Worm (Caenorhabditis elegans) whole organism, late embryonic: ENCODE results near the gene irld-9.
"Not testable (repeated sequence)": the region's sequence is repeated elsewhere in the genome, so short reads cannot be mapped to it uniquely, and the experiment has no call there.

Experiments used
- K02D7.2 ChIP-seq: sonication (generic microtip); optimal IDR thresholded peaks from 2 replicates; lab custom pipeline; 2017; ENCODE audit warnings: mild to moderate bottlenecking, missing genetic modification characterization, missing compliant biosample characterization
- ahr-1 ChIP-seq: sonication (generic microtip); optimal IDR thresholded peaks from 2 replicates; lab custom pipeline; 2016; ENCODE audit warnings: missing genetic modification characterization, missing compliant biosample characterization
- ama-1 ChIP-seq: fragments of 150-350 bp; optimal IDR thresholded peaks from 2 replicates; lab custom pipeline; 2014
- ceh-14 ChIP-seq: sonication (generic microtip); optimal IDR thresholded peaks from 2 replicates; lab custom pipeline; 2016; ENCODE audit warnings: missing genotype, missing genetic modification characterization, missing compliant biosample characterization
- ceh-22 ChIP-seq: sonication (generic microtip); optimal IDR thresholded peaks from 2 replicates; lab custom pipeline; 2017; ENCODE audit warnings: missing biosample characterization, missing genetic modification characterization
- ceh-30 ChIP-seq: fragments of 150-350 bp; optimal IDR thresholded peaks from 2 replicates; lab custom pipeline; 2014; ENCODE audit warnings: missing biosample characterization, missing genetic modification characterization
- ceh-34 ChIP-seq: sonication (generic microtip); optimal IDR thresholded peaks from 2 replicates; lab custom pipeline; 2016; ENCODE audit warnings: mild to moderate bottlenecking, missing genetic modification characterization, missing compliant biosample characterization
- ceh-6 ChIP-seq: fragments of 200-800 bp; sonication (Bioruptor generic); optimal IDR thresholded peaks from 2 replicates; lab custom pipeline; 2018; ENCODE audit warnings: mild to moderate bottlenecking, missing genetic modification characterization, missing compliant biosample characterization
- ceh-9 ChIP-seq: sonication (generic microtip); optimal IDR thresholded peaks from 2 replicates; lab custom pipeline; 2016; ENCODE audit warnings: mild to moderate bottlenecking, missing genetic modification characterization, inconsistent platforms, missing compliant biosample characterization
- dmd-4 ChIP-seq: sonication (generic microtip); optimal IDR thresholded peaks from 2 replicates; lab custom pipeline; 2016; ENCODE audit warnings: borderline replicate concordance, missing genetic modification characterization, missing compliant biosample characterization
- dve-1 ChIP-seq: sonication (generic microtip); optimal IDR thresholded peaks from 2 replicates; lab custom pipeline; 2017; ENCODE audit warnings: antibody characterized with exemption, mild to moderate bottlenecking, missing genetic modification characterization, missing compliant biosample characterization
- elt-4 ChIP-seq: sonication (generic microtip); optimal IDR thresholded peaks from 2 replicates; lab custom pipeline; 2016; ENCODE audit warnings: missing genetic modification characterization, missing compliant biosample characterization
- ets-4 ChIP-seq: sonication (generic microtip); optimal IDR thresholded peaks from 2 replicates; lab custom pipeline; 2016; ENCODE audit warnings: missing genetic modification characterization, missing compliant biosample characterization
- fax-1 ChIP-seq: sonication (generic microtip); optimal IDR thresholded peaks from 2 replicates; lab custom pipeline; 2016; ENCODE audit warnings: missing genotype, missing genetic modification characterization, missing compliant biosample characterization
- gmeb-2 ChIP-seq: sonication (generic microtip); optimal IDR thresholded peaks from 2 replicates; lab custom pipeline; 2016; ENCODE audit warnings: missing genetic modification characterization, inconsistent platforms, missing compliant biosample characterization
- hlh-13 ChIP-seq: fragments of 200-800 bp; sonication (Bioruptor generic); optimal IDR thresholded peaks from 2 replicates; lab custom pipeline; 2018; ENCODE audit warnings: mild to moderate bottlenecking, missing genetic modification characterization, missing compliant biosample characterization
- hlh-30 ChIP-seq: sonication (generic microtip); optimal IDR thresholded peaks from 2 replicates; lab custom pipeline; 2017; ENCODE audit warnings: antibody characterized with exemption, missing genetic modification characterization, missing compliant biosample characterization; ENCODE audit not compliant: insufficient read depth
- hlh-6 ChIP-seq: sonication (generic microtip); optimal IDR thresholded peaks from 2 replicates; lab custom pipeline; 2016; ENCODE audit warnings: missing genotype, missing genetic modification characterization, missing compliant biosample characterization
- hlh-8 ChIP-seq: sonication (generic microtip); optimal IDR thresholded peaks from 2 replicates; lab custom pipeline; 2016; ENCODE audit warnings: missing genotype, missing genetic modification characterization, missing compliant biosample characterization
- lin-11 ChIP-seq: fragments of 200-800 bp; sonication (Bioruptor generic); optimal IDR thresholded peaks from 2 replicates; lab custom pipeline; 2018; ENCODE audit warnings: mild to moderate bottlenecking, missing genetic modification characterization, missing compliant biosample characterization
- madf-2 ChIP-seq: sonication (generic microtip); optimal IDR thresholded peaks from 2 replicates; lab custom pipeline; 2017; ENCODE audit warnings: missing genetic modification characterization, missing compliant biosample characterization
- nfya-1 ChIP-seq: sonication (generic microtip); optimal IDR thresholded peaks from 2 replicates; lab custom pipeline; 2017; ENCODE audit warnings: missing genetic modification characterization, mild to moderate bottlenecking, missing compliant biosample characterization, antibody characterized with exemption, moderate library complexity
- nhr-11 ChIP-seq: fragments of 150-350 bp; optimal IDR thresholded peaks from 2 replicates; lab custom pipeline; 2014; ENCODE audit warnings: missing biosample characterization, missing genetic modification characterization
- nhr-232 ChIP-seq: sonication (generic microtip); optimal IDR thresholded peaks from 2 replicates; lab custom pipeline; 2016; ENCODE audit warnings: missing genetic modification characterization, missing compliant biosample characterization
- odd-2 ChIP-seq: sonication (generic microtip); optimal IDR thresholded peaks from 2 replicates; lab custom pipeline; 2017; ENCODE audit warnings: antibody characterized with exemption, mild to moderate bottlenecking, missing genetic modification characterization, missing compliant biosample characterization
- pat-9 ChIP-seq: fragments of 200-800 bp; sonication (Bioruptor generic); optimal IDR thresholded peaks from 2 replicates; lab custom pipeline; 2018; ENCODE audit warnings: mild to moderate bottlenecking, missing genetic modification characterization, moderate library complexity, missing compliant biosample characterization
- pha-4 ChIP-seq: fragments of 150-350 bp; optimal IDR thresholded peaks from 2 replicates; lab custom pipeline; 2018; ENCODE audit warnings: missing biosample characterization, missing genetic modification reagents, missing genetic modification characterization
- pqm-1 ChIP-seq: sonication (generic microtip); optimal IDR thresholded peaks from 2 replicates; lab custom pipeline; 2016; ENCODE audit warnings: missing genetic modification characterization, missing compliant biosample characterization
- ref-2 ChIP-seq: sonication (generic microtip); optimal IDR thresholded peaks from 2 replicates; lab custom pipeline; 2016; ENCODE audit warnings: missing genetic modification characterization, missing compliant biosample characterization
- sdc-2 ChIP-seq: sonication (generic microtip); optimal IDR thresholded peaks from 2 replicates; lab custom pipeline; 2016; ENCODE audit warnings: missing genotype, missing genetic modification characterization, missing compliant biosample characterization
- unc-42 ChIP-seq: sonication (generic microtip); optimal IDR thresholded peaks from 2 replicates; lab custom pipeline; 2016; ENCODE audit warnings: missing genotype, missing genetic modification characterization, missing compliant biosample characterization
- unc-55 ChIP-seq: sonication (generic microtip); optimal IDR thresholded peaks from 2 replicates; lab custom pipeline; 2017; ENCODE audit warnings: missing biosample characterization, missing genetic modification reagents, missing genetic modification characterization
- unc-86 ChIP-seq: sonication (generic microtip); optimal IDR thresholded peaks from 2 replicates; lab custom pipeline; 2016; ENCODE audit warnings: missing genetic modification characterization, missing compliant biosample characterization
- zip-5 ChIP-seq: sonication (generic microtip); optimal IDR thresholded peaks from 2 replicates; lab custom pipeline; 2016; ENCODE audit warnings: missing genetic modification characterization, missing compliant biosample characterization

Gene irld-9

DNA sequence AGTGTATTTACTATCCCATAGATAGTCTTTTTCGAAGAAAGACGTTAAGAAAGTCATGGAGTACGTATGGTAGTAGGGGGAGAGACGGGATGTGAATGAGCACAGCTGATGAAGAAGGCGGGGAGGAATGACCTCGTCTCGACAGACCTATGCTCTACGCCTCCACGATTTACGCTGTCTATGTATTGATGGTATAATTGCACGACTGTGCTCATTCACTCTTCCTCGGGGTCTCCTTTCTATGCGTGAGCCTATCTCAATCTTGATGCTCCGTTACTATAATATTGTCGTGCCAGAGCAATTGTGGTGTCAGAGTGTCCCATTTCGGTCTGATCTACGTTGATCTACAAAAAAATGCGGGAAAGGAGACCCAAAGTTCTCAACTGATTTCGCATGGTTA lies 47.5 kb upstream of the irld-9 start, which contains the start of gene C08F1.10:
TSS of gene C08F1.10 (minus strand) at position 101 of the 400 bp plus-strand sequence.
- TF ChIP-seq K02D7.2 (tag; lab: Kevin White, UChicago) (no peak), elt-4 (tag; lab: Kevin White, UChicago) (no peak), unc-42 (tag; lab: Kevin White, UChicago) (no peak), unc-86 (tag; lab: Kevin White, UChicago) (no peak), fax-1 (tag; lab: Kevin White, UChicago) (no peak), ets-4 (tag; lab: Kevin White, UChicago) (no peak), odd-2 (tag; lab: Kevin White, UChicago) (no peak), nfya-1 (tag; lab: Kevin White, UChicago) (no peak), pha-4 (tag; lab: Kevin White, UChicago) (no peak), nhr-11 (tag; lab: Kevin White, UChicago) (no peak), ceh-6 (GFP tag; lab: Kevin White, UChicago) (no peak), gmeb-2 (tag; lab: Kevin White, UChicago) (no peak), ceh-14 (no peak), ceh-30 (no peak), nhr-232 (tag; lab: Kevin White, UChicago) (no peak), hlh-30 (tag; lab: Kevin White, UChicago) (no peak), ceh-34 (tag; lab: Kevin White, UChicago) (no peak), ahr-1 (tag; lab: Kevin White, UChicago) (no peak), ceh-9 (no peak), ama-1 (lab: Kevin White, UChicago) (no peak)

DNA sequence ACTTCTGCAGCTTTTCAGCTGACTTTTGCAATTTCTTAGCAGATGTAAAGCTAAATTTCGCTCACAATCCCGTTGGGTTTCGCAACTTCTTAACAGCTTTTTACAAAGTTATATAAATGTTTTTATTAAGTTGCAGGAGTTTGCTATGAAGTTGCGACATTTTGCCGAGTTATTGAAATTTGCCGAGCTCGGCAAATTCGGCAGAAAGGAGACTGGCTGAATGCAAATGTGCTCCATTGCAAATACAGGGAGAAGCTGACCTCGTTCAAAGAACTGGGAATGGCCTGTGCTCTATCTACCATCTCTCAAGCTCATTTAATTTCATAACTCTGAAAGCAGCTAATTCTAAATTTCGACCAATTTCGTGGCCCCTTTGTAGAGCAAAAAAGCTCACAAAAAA lies 46.1 kb upstream of the irld-9 start, which contains the start of gene C08F1.11:
TSS of gene C08F1.11 (minus strand) at position 101 of the 400 bp plus-strand sequence.
- no peak for TF ChIP-seq ahr-1 (tag; lab: Kevin White, UChicago)

DNA sequence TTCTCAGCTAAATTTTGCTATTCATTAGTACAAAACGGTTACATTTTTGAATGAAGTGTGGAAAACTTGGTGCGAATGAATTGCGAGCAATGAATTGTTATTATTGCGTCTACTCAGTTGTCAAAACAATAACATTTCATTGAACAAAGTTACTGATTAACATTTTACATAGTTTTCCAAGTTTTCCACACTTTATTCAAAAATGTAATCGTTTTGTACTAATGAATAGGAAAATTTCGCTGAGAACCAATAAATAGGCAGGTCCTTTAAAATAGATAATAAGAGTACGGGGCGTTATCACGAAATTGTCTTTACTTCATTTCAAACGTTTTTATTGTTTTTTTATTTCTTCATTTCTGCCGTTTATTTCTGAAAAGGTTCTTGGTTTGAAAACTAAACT lies 43.7 kb upstream of the irld-9 start, which contains the start of gene math-4:
TSS of gene math-4 (minus strand) at position 101 of the 400 bp plus-strand sequence.
- TF ChIP-seq lin-11 (tag; lab: Kevin White, UChicago) (no peak), gmeb-2 (tag; lab: Kevin White, UChicago) (no peak), sdc-2 (no peak), ets-4 (tag; lab: Kevin White, UChicago) (no peak), hlh-13 (GFP tag; lab: Kevin White, UChicago) (no peak), ref-2 (tag; lab: Kevin White, UChicago) (no peak), ceh-34 (tag; lab: Kevin White, UChicago) (no peak), ama-1 (lab: Kevin White, UChicago) (no peak), hlh-6 (no peak), nhr-232 (tag; lab: Kevin White, UChicago) (no peak)

DNA sequence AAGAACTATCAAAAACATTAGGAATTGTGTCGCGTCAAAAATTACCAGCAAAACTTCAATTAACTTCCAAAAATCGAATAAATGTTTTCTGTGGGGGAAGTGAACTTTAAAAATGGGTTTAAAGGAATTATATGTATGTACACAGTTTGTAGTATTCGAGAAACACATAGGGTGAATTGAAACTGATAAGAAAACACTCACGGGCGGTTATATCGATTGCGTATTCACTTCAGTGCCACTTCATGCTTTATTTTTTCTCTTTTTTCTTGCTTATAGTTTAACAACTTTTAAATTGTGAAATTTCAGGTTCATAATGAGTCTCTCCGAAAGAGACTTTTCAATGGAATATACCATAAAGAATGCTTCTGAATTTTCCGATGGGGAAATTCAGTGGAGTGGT lies 36.5 kb upstream of the irld-9 start, which contains the start of gene F36H5.14:
TSS of gene F36H5.14 (plus strand) at position 301 of the 400 bp plus-strand sequence.
- not testable (repeated sequence) for TF ChIP-seq madf-2; pat-9 (tag; lab: Kevin White, UChicago); dmd-4 (tag; lab: Kevin White, UChicago)

DNA sequence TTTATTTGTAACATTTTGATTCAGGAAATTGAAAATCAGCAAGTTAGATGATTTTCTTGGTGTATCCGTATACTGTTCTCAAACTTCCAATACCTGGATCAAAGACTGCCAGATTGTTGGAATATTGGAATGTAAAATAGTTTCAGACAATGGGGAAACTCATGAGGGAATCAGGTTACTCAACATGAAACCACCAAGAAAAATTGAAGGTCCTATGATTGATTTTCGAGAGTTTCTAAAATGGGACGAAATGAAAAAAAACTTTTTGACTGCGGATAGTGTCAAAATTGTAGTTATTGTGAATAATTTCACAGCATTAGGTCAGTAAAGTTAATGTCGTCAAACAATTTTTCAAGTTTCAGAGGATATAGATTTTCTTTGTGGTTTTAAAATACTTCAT lies 33.0 kb upstream of the irld-9 start, which contains the start of gene math-3:
TSS of gene math-3 (plus strand) at position 301 of the 400 bp plus-strand sequence.
- TF ChIP-seq ceh-6 (GFP tag; lab: Kevin White, UChicago): no peak
- TF ChIP-seq ceh-22 (tag; lab: Kevin White, UChicago): no peak
- no peak for TF ChIP-seq ceh-14
- no peak for TF ChIP-seq pqm-1 (tag; lab: Kevin White, UChicago)
- TF ChIP-seq hlh-8 (tag; lab: Kevin White, UChicago): no peak
- TF ChIP-seq unc-55: no peak
- TF ChIP-seq zip-5 (tag; lab: Kevin White, UChicago): no peak
- no peak for TF ChIP-seq dve-1 (tag; lab: Kevin White, UChicago)
